Worm (Caenorhabditis elegans) whole organism, early embryonic: ENCODE measurements around the gene T22B2.3.

Experiments
- B0310.2 ChIP-seq: sonication (generic microtip); optimal IDR thresholded peaks from 2 replicates; lab custom pipeline; 2016; ENCODE audit warnings: mild to moderate bottlenecking, missing genetic modification characterization, missing compliant biosample characterization
- F13C5.2 ChIP-seq: sonication (generic microtip); optimal IDR thresholded peaks from 2 replicates; lab custom pipeline; 2017; ENCODE audit warnings: mild to moderate bottlenecking, missing genetic modification characterization, inconsistent platforms, missing compliant biosample characterization
- aly-1 ChIP-seq: sonication (generic microtip); optimal IDR thresholded peaks from 2 replicates; lab custom pipeline; 2016; ENCODE audit warnings: missing genetic modification characterization, missing compliant biosample characterization
- ama-1 ChIP-seq: fragments of 150-350 bp; optimal IDR thresholded peaks from 2 replicates; lab custom pipeline; 2014
- ceh-13 ChIP-seq: fragments of 200-800 bp; sonication (Bioruptor generic); optimal IDR thresholded peaks from 2 replicates; lab custom pipeline; 2018; ENCODE audit warnings: mild to moderate bottlenecking, missing genetic modification characterization, missing compliant biosample characterization
- ceh-36 ChIP-seq: sonication (generic microtip); optimal IDR thresholded peaks from 2 replicates; lab custom pipeline; 2016; ENCODE audit warnings: missing genetic modification characterization, inconsistent platforms, missing compliant biosample characterization
- ets-7 ChIP-seq: sonication (generic microtip); optimal IDR thresholded peaks from 2 replicates; lab custom pipeline; 2016; ENCODE audit warnings: missing genotype, missing genetic modification characterization, missing compliant biosample characterization
- flt-1 ChIP-seq: fragments of 200-800 bp; sonication (Bioruptor generic); IDR thresholded peaks from 2 replicates; pipeline ENCODE4 v1.3.6; 2022; ENCODE audit warnings: missing genetic modification characterization, missing compliant biosample characterization
- hmbx-1 ChIP-seq: sonication (generic microtip); optimal IDR thresholded peaks from 2 replicates; lab custom pipeline; 2016; ENCODE audit warnings: mild to moderate bottlenecking, missing genetic modification characterization, missing compliant biosample characterization
- hmg-4 ChIP-seq: fragments of 200-800 bp; sonication (Bioruptor generic); optimal IDR thresholded peaks from 2 replicates; lab custom pipeline; 2018; ENCODE audit warnings: mild to moderate bottlenecking, missing genetic modification characterization, missing compliant biosample characterization
- hnd-1 ChIP-seq: sonication (generic microtip); optimal IDR thresholded peaks from 2 replicates; lab custom pipeline; 2016; ENCODE audit warnings: missing genetic modification characterization, missing compliant biosample characterization
- pes-1 ChIP-seq: fragments of 200-800 bp; sonication (Bioruptor generic); IDR thresholded peaks from 2 replicates; pipeline ENCODE4 v1.3.6; 2022; ENCODE audit warnings: missing genetic modification reagents, missing genetic modification characterization, missing compliant biosample characterization
- scrt-1 ChIP-seq: fragments of 200-800 bp; sonication (Bioruptor generic); IDR thresholded peaks from 2 replicates; pipeline ENCODE4 v1.3.6; 2022; ENCODE audit warnings: missing genetic modification characterization, missing compliant biosample characterization
- sea-1 ChIP-seq: fragments of 200-800 bp; sonication (Bioruptor generic); conservative IDR thresholded peaks from 2 replicates; pipeline ENCODE4 v1.3.6; 2022; ENCODE audit warnings: missing genetic modification characterization, missing compliant biosample characterization
- tbx-11 ChIP-seq: fragments of 200-800 bp; sonication (Bioruptor generic); IDR thresholded peaks from 2 replicates; pipeline ENCODE4 v1.3.6; 2022; ENCODE audit warnings: missing genetic modification characterization, missing compliant biosample characterization
- tbx-37 ChIP-seq: fragments of 200-800 bp; sonication (Bioruptor generic); conservative IDR thresholded peaks from 2 replicates; pipeline ENCODE4 v1.3.6; 2022; ENCODE audit warnings: missing genetic modification reagents, missing genetic modification characterization, missing compliant biosample characterization
- tra-4 ChIP-seq: sonication (generic microtip); optimal IDR thresholded peaks from 2 replicates; lab custom pipeline; 2017; ENCODE audit warnings: missing genetic modification characterization, missing compliant biosample characterization

The T22B2.3 gene

DNA sequence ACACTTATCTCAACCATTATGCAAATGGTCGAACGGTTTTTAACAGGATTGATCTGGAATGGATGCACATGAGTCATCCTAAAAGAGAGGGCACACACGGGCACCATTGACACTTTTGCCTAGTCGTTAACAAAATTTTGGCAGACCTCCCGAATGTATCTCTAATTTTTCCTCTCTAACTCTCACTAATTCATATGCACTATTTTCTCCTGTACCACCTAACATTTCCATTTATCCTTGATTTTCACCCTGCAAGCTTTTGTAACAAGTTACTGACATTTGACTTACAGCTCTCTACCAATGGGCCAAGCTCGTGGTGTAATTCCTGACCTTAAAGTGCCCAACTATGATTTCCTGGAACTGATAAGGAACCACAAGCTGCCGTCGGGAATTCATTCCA lies at the start of gene T22B2.3:
Gene T22B2.3, plus strand, starts transcription at position 301 of the 400 bp plus-strand sequence.
- TF ChIP-seq pes-1 (GFP tag; lab: Robert Waterston, UW), result no peak
- no peak for TF ChIP-seq ceh-13 (GFP tag; lab: Kevin White, UChicago)
- no peak for TF ChIP-seq ama-1 (lab: Kevin White, UChicago)
- TF ChIP-seq ceh-36 (tag; lab: Kevin White, UChicago), result no peak
- no peak for TF ChIP-seq tbx-11 (GFP tag; lab: Robert Waterston, UW)
- no peak for TF ChIP-seq B0310.2
- TF ChIP-seq aly-1, result no peak
- TF ChIP-seq hmbx-1 (tag; lab: Kevin White, UChicago), result no peak
- no peak for TF ChIP-seq sea-1 (GFP tag; lab: Robert Waterston, UW)
- no peak for TF ChIP-seq flt-1
- TF ChIP-seq hnd-1 (tag; lab: Kevin White, UChicago), result no peak
- no peak for TF ChIP-seq scrt-1 (GFP tag; lab: Robert Waterston, UW)
- no peak for TF ChIP-seq tbx-37 (GFP tag; lab: Robert Waterston, UW)

DNA sequence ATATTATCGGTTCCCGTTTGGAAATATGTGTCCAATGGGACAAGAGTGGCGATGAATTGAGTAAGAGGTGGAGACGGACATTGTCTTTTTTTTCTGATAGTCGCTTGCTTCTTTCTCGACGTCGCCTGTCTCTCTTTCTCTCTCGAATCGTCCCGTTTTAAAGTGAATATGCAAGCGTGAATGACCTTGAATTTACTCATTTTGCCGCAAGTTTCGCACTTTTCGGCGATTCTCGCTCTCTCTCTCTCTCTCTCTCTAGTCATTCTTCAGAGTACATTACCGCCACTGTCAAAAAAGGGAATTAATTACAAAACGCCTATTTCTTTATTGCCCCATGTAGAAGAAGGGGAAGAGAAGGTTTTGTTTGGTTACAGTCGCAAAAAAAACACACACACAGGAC lies 49.4 kb upstream of the T22B2.3 start:
- no peak for TF ChIP-seq hnd-1 (tag; lab: Kevin White, UChicago)

DNA sequence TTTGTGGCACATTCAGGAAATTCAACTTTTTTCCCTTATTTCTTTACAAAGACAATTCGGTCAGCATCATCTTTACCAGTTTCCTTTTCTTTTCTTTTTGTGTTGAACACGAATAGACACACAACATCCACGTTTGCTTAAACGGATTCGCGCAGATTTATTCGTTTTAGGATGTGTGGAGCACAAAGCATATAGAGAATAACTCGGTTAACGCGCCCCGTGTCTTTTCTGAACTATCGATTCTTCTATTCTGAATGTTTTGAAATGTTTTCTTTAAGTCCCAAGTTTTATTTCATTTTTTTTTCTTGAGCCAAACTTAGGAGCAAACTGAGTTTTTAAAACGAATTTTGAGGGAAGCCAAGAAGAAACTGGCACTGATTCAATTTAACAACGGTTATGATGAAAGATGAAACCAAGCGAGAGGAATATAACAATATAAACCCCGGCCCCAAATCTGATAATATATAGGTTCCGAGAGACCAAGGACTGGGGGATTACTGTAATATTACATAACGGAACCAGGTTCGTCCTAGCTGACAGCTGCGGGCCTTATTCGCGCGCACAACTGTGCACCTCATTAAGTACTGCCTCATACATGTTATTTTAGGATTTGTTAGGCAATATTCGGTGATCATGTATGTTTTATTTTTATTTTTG lies 45.4 kb upstream of the T22B2.3 start:
- TF ChIP-seq hnd-1 (tag; lab: Kevin White, UChicago) (no peak), flt-1 (no peak), tbx-37 (GFP tag; lab: Robert Waterston, UW) (no peak), B0310.2 (no peak), ceh-36 (tag; lab: Kevin White, UChicago) (no peak), ama-1 (lab: Kevin White, UChicago) (no peak), tra-4 (tag; lab: Kevin White, UChicago) (no peak), tbx-11 (GFP tag; lab: Robert Waterston, UW) (no peak), ceh-13 (GFP tag; lab: Kevin White, UChicago) (no peak), hmbx-1 (tag; lab: Kevin White, UChicago) (no peak), scrt-1 (GFP tag; lab: Robert Waterston, UW) (no peak), hmg-4 (GFP tag; lab: Kevin White, UChicago) (no peak), F13C5.2 (tag; lab: Kevin White, UChicago) (no peak)

DNA sequence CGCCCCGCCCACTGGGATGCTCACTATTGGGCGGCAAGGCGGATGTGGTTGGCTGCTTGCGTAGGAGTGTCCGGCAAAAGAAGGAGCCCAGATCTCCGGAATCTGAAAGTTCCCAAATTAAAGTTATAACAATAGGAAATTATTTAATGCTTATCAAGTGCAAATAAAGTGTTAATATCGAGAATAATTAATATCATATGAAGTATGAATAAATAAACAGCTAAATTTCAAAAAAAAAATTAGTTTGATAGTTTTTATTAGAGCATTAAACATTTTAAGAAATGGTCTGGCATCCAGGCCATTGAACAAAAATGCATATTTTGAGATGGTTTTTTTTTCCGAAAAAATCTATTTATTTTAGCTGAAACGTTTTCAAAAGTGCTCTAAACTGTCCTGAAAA lies 43.7 kb upstream of the T22B2.3 start, which contains the start of gene lim-4:
Gene lim-4, minus strand, starts transcription at position 101 of the 400 bp plus-strand sequence.
- TF ChIP-seq sea-1 (GFP tag; lab: Robert Waterston, UW), result no peak
- no peak for TF ChIP-seq B0310.2
- TF ChIP-seq ceh-13 (GFP tag; lab: Kevin White, UChicago), result no peak
- no peak for TF ChIP-seq F13C5.2 (tag; lab: Kevin White, UChicago)
- TF ChIP-seq tra-4 (tag; lab: Kevin White, UChicago), result no peak
- no peak for TF ChIP-seq aly-1
- TF ChIP-seq hnd-1 (tag; lab: Kevin White, UChicago), result no peak
- no peak for TF ChIP-seq ets-7 (tag; lab: Kevin White, UChicago)
- no peak for TF ChIP-seq hmg-4 (GFP tag; lab: Kevin White, UChicago)
- no peak for TF ChIP-seq tbx-37 (GFP tag; lab: Robert Waterston, UW)
- no peak for TF ChIP-seq ceh-36 (tag; lab: Kevin White, UChicago)
- no peak for TF ChIP-seq tbx-11 (GFP tag; lab: Robert Waterston, UW)

DNA sequence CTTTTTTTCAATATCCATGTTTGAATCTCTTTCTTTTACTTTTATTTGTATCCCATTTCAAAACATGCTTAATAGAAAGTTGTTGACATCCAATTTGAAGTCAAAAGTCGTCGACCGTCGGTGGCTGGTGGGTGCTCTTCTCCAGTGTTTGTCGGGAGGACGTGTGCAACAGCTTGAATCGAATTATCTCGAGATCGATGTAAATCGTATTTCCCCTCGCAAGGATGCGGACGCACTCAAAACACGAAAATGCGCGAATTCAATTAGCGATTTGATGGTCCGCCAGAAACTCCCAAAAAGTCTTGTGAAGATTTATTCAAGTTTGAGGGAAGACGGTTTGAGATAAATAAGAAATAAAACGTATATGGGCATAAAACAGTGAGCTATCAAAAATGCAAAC lies 41.4 kb upstream of the T22B2.3 start:
- TF ChIP-seq tra-4 (tag; lab: Kevin White, UChicago), result no peak
- no peak for TF ChIP-seq hnd-1 (tag; lab: Kevin White, UChicago)
- TF ChIP-seq aly-1, result no peak
- no peak for TF ChIP-seq hmbx-1 (tag; lab: Kevin White, UChicago)
- TF ChIP-seq ceh-36 (tag; lab: Kevin White, UChicago), result no peak
- no peak for TF ChIP-seq F13C5.2 (tag; lab: Kevin White, UChicago)
- no peak for TF ChIP-seq B0310.2
- TF ChIP-seq ceh-13 (GFP tag; lab: Kevin White, UChicago), result no peak
- TF ChIP-seq ets-7 (tag; lab: Kevin White, UChicago), result no peak
- no peak for TF ChIP-seq scrt-1 (GFP tag; lab: Robert Waterston, UW)
- no peak for TF ChIP-seq hmg-4 (GFP tag; lab: Kevin White, UChicago)

DNA sequence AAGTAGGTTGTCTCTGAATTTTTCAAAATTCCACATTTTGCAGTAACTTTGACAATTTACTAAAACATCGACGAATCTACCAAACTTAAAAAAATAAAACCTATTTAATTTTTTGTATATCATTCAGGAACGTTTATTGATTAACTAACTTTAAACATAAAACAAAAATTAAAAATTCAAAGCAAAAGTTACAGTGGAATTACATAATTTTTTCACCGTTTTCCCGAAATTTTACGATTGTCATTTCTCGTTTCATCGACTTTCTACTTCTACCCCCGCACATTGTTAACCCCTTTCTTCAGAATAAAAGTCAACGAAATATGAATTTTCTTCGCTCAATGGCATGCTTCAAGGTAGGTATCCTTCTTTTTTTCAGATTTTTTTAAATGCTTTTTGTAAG lies 38.9 kb upstream of the T22B2.3 start, which contains the start of gene F47F2.1:
Gene F47F2.1, plus strand, starts transcription at position 301 of the 400 bp plus-strand sequence.
- TF ChIP-seq F13C5.2 (tag; lab: Kevin White, UChicago) (no peak), hmbx-1 (tag; lab: Kevin White, UChicago) (no peak), pes-1 (GFP tag; lab: Robert Waterston, UW) (no peak), hmg-4 (GFP tag; lab: Kevin White, UChicago) (no peak), aly-1 (no peak), ceh-36 (tag; lab: Kevin White, UChicago) (no peak), ama-1 (lab: Kevin White, UChicago) (no peak), ets-7 (tag; lab: Kevin White, UChicago) (no peak), flt-1 (no peak), tra-4 (tag; lab: Kevin White, UChicago) (no peak), scrt-1 (GFP tag; lab: Robert Waterston, UW) (no peak), tbx-11 (GFP tag; lab: Robert Waterston, UW) (no peak)

DNA sequence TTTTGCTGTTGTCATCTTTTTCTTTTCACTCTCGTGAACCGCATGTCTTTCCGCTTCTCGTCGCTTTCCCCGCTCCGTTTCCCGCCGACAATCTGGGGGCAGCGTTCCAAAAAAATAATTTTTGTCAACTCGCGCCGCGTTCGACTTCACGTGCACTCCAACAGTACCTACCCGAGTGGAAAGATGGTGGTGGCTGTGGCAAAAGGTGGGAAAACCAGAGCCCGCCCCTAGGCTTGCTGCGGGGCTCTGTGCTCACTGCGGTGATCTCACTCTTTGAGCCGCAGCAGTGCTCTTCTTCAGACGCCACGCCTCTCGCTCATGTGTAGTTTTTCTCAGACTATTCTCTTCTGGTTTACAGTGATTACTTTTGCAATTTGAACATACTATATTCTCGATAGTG lies 29.5 kb upstream of the T22B2.3 start:
- TF ChIP-seq hmg-4 (GFP tag; lab: Kevin White, UChicago) (peak; percentile 32), hnd-1 (tag; lab: Kevin White, UChicago) (no peak), ceh-36 (tag; lab: Kevin White, UChicago) (no peak)
